Fruit fly (Drosophila melanogaster) whole organism, embryonic: ENCODE data around the gene CG43245.
A peak's percentile ranks its signal among the peaks of the same experiment; 100 is the strongest.

Experiments used
- BtbVII ChIP-seq: fragments of 200-800 bp; sonication (Bioruptor generic); optimal IDR thresholded peaks from 3 replicates; lab custom pipeline; 2017; ENCODE audit warnings: missing biosample characterization, mild to moderate bottlenecking, missing genetic modification characterization
- CG11093 ChIP-seq: fragments of 200-800 bp; sonication (Bioruptor generic); IDR thresholded peaks from 3 replicates; pipeline ENCODE4 v1.3.6; 2022; ENCODE audit warnings: missing biosample characterization, missing genetic modification characterization
- CG11504 ChIP-seq: fragments of 200-800 bp; sonication (Bioruptor generic); optimal IDR thresholded peaks from 3 replicates; lab custom pipeline; 2019; ENCODE audit warnings: missing biosample characterization, mild to moderate bottlenecking, missing genetic modification characterization, moderate library complexity
- CG11695 ChIP-seq: fragments of 200-800 bp; sonication (Bioruptor generic); IDR thresholded peaks from 3 replicates; pipeline ENCODE4 v1.3.6; 2022; ENCODE audit warnings: missing biosample characterization, missing genetic modification characterization
- CG12744 ChIP-seq: fragments of 200-800 bp; sonication (Bioruptor generic); optimal IDR thresholded peaks from 2 replicates; lab custom pipeline; 2016; ENCODE audit warnings: missing biosample characterization, missing genetic modification characterization
- CG13123 ChIP-seq: fragments of 200-800 bp; sonication (Bioruptor generic); optimal IDR thresholded peaks from 2 replicates; lab custom pipeline; 2016; ENCODE audit warnings: missing biosample characterization, missing genetic modification characterization
- CG1603 ChIP-seq: fragments of 200-800 bp; sonication (Bioruptor generic); optimal IDR thresholded peaks from 2 replicates; lab custom pipeline; 2019; ENCODE audit warnings: missing biosample characterization, mild to moderate bottlenecking, missing genetic modification characterization, moderate library complexity
- CG2120 ChIP-seq: fragments of 200-800 bp; sonication (Bioruptor generic); optimal IDR thresholded peaks from 3 replicates; lab custom pipeline; 2016; ENCODE audit warnings: missing biosample characterization, missing genetic modification characterization
- CG2129 ChIP-seq: fragments of 200-800 bp; sonication (Bioruptor generic); IDR thresholded peaks from 2 replicates; pipeline ENCODE4 v1.3.6; 2022; ENCODE audit warnings: missing biosample characterization, missing genetic modification characterization; ENCODE audit not compliant: partially characterized antibody
- CG2202 ChIP-seq: fragments of 200-800 bp; sonication (Bioruptor generic); optimal IDR thresholded peaks from 2 replicates; lab custom pipeline; 2018; ENCODE audit warnings: missing biosample characterization, mild to moderate bottlenecking, missing genetic modification characterization
- CG2678 ChIP-seq: fragments of 200-800 bp; sonication (Bioruptor generic); optimal IDR thresholded peaks from 3 replicates; lab custom pipeline; 2019; ENCODE audit warnings: missing biosample characterization, mild to moderate bottlenecking, missing genetic modification characterization, moderate library complexity
- CG33213 ChIP-seq: fragments of 200-800 bp; sonication (Bioruptor generic); optimal IDR thresholded peaks from 3 replicates; lab custom pipeline; 2016; ENCODE audit warnings: missing biosample characterization, missing genetic modification characterization
- CG4360 ChIP-seq: fragments of 200-800 bp; sonication (Bioruptor generic); IDR thresholded peaks from 2 replicates; pipeline ENCODE4 v1.3.6; 2022; ENCODE audit warnings: missing biosample characterization, missing genetic modification characterization
- CG5953 ChIP-seq: fragments of 200-800 bp; sonication (Bioruptor generic); IDR thresholded peaks from 2 replicates; pipeline ENCODE4 v1.3.6; 2022; ENCODE audit warnings: missing biosample characterization, missing genetic modification characterization
- CG6272 ChIP-seq: fragments of 200-800 bp; sonication (Bioruptor generic); IDR thresholded peaks from 2 replicates; pipeline ENCODE4 v1.3.6; 2022; ENCODE audit warnings: missing biosample characterization, missing genetic modification characterization
- Chrac-16 ChIP-seq: fragments of 200-800 bp; sonication (Bioruptor generic); optimal IDR thresholded peaks from 3 replicates; lab custom pipeline; 2016; ENCODE audit warnings: missing biosample characterization, missing genetic modification characterization
- Doc2 ChIP-seq: fragments of 200-800 bp; sonication (Bioruptor generic); IDR thresholded peaks from 2 replicates; pipeline ENCODE4 v1.3.6; 2022; ENCODE audit warnings: missing biosample characterization, missing genetic modification characterization
- Dref ChIP-seq: fragments of 200-800 bp; sonication (Bioruptor generic); IDR thresholded peaks from 2 replicates; pipeline ENCODE4 v1.3.6; 2022; ENCODE audit warnings: missing biosample characterization, missing genetic modification characterization
- Ets97D ChIP-seq: fragments of 200-800 bp; sonication (Bioruptor generic); optimal IDR thresholded peaks from 3 replicates; lab custom pipeline; 2016; ENCODE audit warnings: missing biosample characterization, missing genetic modification characterization
- Hey ChIP-seq: fragments of 200-800 bp; sonication (Bioruptor generic); optimal IDR thresholded peaks from 3 replicates; lab custom pipeline; 2018; ENCODE audit warnings: missing biosample characterization, mild to moderate bottlenecking, missing genetic modification characterization
- HmgZ ChIP-seq: fragments of 200-800 bp; sonication (Bioruptor generic); optimal IDR thresholded peaks from 2 replicates; lab custom pipeline; 2018; ENCODE audit warnings: missing biosample characterization, mild to moderate bottlenecking, missing genetic modification characterization
- Hsf ChIP-seq: fragments of 200-800 bp; sonication (Bioruptor generic); optimal IDR thresholded peaks from 3 replicates; lab custom pipeline; 2016; ENCODE audit warnings: missing biosample characterization, missing genetic modification characterization
- Lim3 ChIP-seq: fragments of 200-800 bp; sonication (Bioruptor generic); IDR thresholded peaks from 2 replicates; pipeline ENCODE4 v1.3.6; 2022; ENCODE audit warnings: missing biosample characterization, missing genetic modification characterization
- MBD-R2 ChIP-seq: fragments of 200-800 bp; sonication (Bioruptor generic); IDR thresholded peaks from 2 replicates; pipeline ENCODE4 v1.3.6; 2022; ENCODE audit warnings: missing biosample characterization, missing genetic modification characterization
- Mes4 ChIP-seq: fragments of 200-800 bp; sonication (Bioruptor generic); optimal IDR thresholded peaks from 2 replicates; lab custom pipeline; 2016; ENCODE audit warnings: missing biosample characterization, missing genetic modification characterization
- Myb ChIP-seq: fragments of 200-800 bp; sonication (Bioruptor generic); optimal IDR thresholded peaks from 2 replicates; lab custom pipeline; 2016; ENCODE audit warnings: missing biosample characterization, missing genetic modification characterization
- Rfx ChIP-seq: fragments of 200-800 bp; sonication (Bioruptor generic); IDR thresholded peaks from 2 replicates; pipeline ENCODE4 v1.3.6; 2022; ENCODE audit warnings: missing biosample characterization, missing genetic modification characterization
- Sox100B ChIP-seq: fragments of 200-800 bp; sonication (Bioruptor generic); optimal IDR thresholded peaks from 3 replicates; lab custom pipeline; 2018; ENCODE audit warnings: missing biosample characterization, mild to moderate bottlenecking, missing genetic modification characterization
- Spps ChIP-seq: fragments of 200-800 bp; sonication (Bioruptor generic); optimal IDR thresholded peaks from 2 replicates; lab custom pipeline; 2018; ENCODE audit warnings: missing biosample characterization, mild to moderate bottlenecking, missing genetic modification characterization
- Stat92E ChIP-seq, 3 experiments: fragments of >200 bp in 2 of 3; fragments of 200-800 bp in 1 of 3; sonication (Bioruptor generic) in 1 of 3; optimal IDR thresholded peaks; 2 replicates each; lab custom pipeline; 2017 to 2019; ENCODE audit warnings: missing biosample characterization in 3 of 3, missing genetic modification characterization in 3 of 3, mild to moderate bottlenecking in 1 of 3, moderate library complexity in 1 of 3
- ase ChIP-seq: fragments of 200-800 bp; sonication (Bioruptor generic); IDR thresholded peaks from 3 replicates; pipeline ENCODE4 v1.3.6; 2022; ENCODE audit warnings: missing biosample characterization, missing genetic modification characterization
- bigmax ChIP-seq: fragments of 200-800 bp; sonication (Bioruptor generic); optimal IDR thresholded peaks from 2 replicates; lab custom pipeline; 2018; ENCODE audit warnings: missing biosample characterization, mild to moderate bottlenecking, missing genetic modification characterization
- ems ChIP-seq: fragments of 200-800 bp; sonication (Bioruptor generic); optimal IDR thresholded peaks from 3 replicates; lab custom pipeline; 2016; ENCODE audit warnings: missing biosample characterization, missing genetic modification characterization
- esg ChIP-seq: fragments of 200-800 bp; sonication (Bioruptor generic); conservative IDR thresholded peaks from 2 replicates; pipeline ENCODE4 v1.3.6; 2022; ENCODE audit warnings: missing biosample characterization, missing genetic modification characterization
- exex ChIP-seq: fragments of 200-800 bp; sonication (Bioruptor generic); optimal IDR thresholded peaks from 4 replicates; lab custom pipeline; 2018; ENCODE audit warnings: missing biosample characterization, mild to moderate bottlenecking, missing genetic modification characterization, moderate library complexity
- eyg ChIP-seq: fragments of 200-800 bp; sonication (Bioruptor generic); optimal IDR thresholded peaks from 3 replicates; lab custom pipeline; 2016; ENCODE audit warnings: missing biosample characterization, missing genetic modification characterization
- ftz-f1 ChIP-seq: fragments of 200-800 bp; sonication (Bioruptor generic); optimal IDR thresholded peaks from 2 replicates; lab custom pipeline; 2016; ENCODE audit warnings: missing biosample characterization, missing genetic modification characterization
- hb ChIP-seq: fragments of 200-800 bp; sonication (Bioruptor generic); IDR thresholded peaks from 3 replicates; pipeline ENCODE4 v1.3.6; 2022; ENCODE audit warnings: missing biosample characterization, missing genetic modification characterization; ENCODE audit not compliant: partially characterized antibody
- lbe ChIP-seq: fragments of 200-800 bp; sonication (Bioruptor generic); optimal IDR thresholded peaks from 2 replicates; lab custom pipeline; 2016; ENCODE audit warnings: missing biosample characterization, mild to moderate bottlenecking, missing genetic modification characterization
- maf-S ChIP-seq: fragments of 200-800 bp; sonication (Bioruptor generic); optimal IDR thresholded peaks from 2 replicates; lab custom pipeline; 2016; ENCODE audit warnings: missing biosample characterization, missing genetic modification characterization
- nerfin-2 ChIP-seq: fragments of 200-800 bp; sonication (Bioruptor generic); IDR thresholded peaks from 2 replicates; pipeline ENCODE4 v1.3.6; 2022; ENCODE audit warnings: missing biosample characterization, missing genetic modification characterization; ENCODE audit not compliant: partially characterized antibody
- pb ChIP-seq: fragments of 200-800 bp; sonication (Bioruptor generic); optimal IDR thresholded peaks from 3 replicates; lab custom pipeline; 2016; ENCODE audit warnings: missing biosample characterization, missing genetic modification characterization
- prd ChIP-seq, 3 experiments: fragments of >200 bp in 2 of 3; fragments of 200-800 bp in 1 of 3; sonication (Bioruptor generic) in 1 of 3; optimal IDR thresholded peaks in 2 of 3; IDR thresholded peaks in 1 of 3; 2 replicates in 2 of 3; 3 replicates in 1 of 3; pipeline versions ENCODE4 v1.3.6 to Lab custom; 2017 to 2022; ENCODE audit warnings: missing biosample characterization in 1 of 3, missing genetic modification characterization in 1 of 3
- pzg ChIP-seq: fragments of 200-800 bp; sonication (Bioruptor generic); optimal IDR thresholded peaks from 3 replicates; lab custom pipeline; 2018; ENCODE audit warnings: missing biosample characterization, mild to moderate bottlenecking, missing genetic modification characterization, moderate library complexity
- run ChIP-seq: fragments of 200-800 bp; sonication (Bioruptor generic); optimal IDR thresholded peaks from 3 replicates; lab custom pipeline; 2018; ENCODE audit warnings: missing biosample characterization, mild to moderate bottlenecking, missing genetic modification characterization
- sd ChIP-seq: fragments of 200-800 bp; sonication (Bioruptor generic); optimal IDR thresholded peaks from 3 replicates; lab custom pipeline; 2018; ENCODE audit warnings: missing biosample characterization, mild to moderate bottlenecking, missing genetic modification characterization, moderate library complexity
- sqz ChIP-seq: fragments of 200-800 bp; sonication (Bioruptor generic); optimal IDR thresholded peaks from 3 replicates; lab custom pipeline; 2018; ENCODE audit warnings: missing biosample characterization, mild to moderate bottlenecking, missing genetic modification characterization
- tin ChIP-seq: fragments of 200-800 bp; sonication (Bioruptor generic); optimal IDR thresholded peaks from 3 replicates; lab custom pipeline; 2016; ENCODE audit warnings: missing biosample characterization, missing genetic modification characterization
- wek ChIP-seq: fragments of 200-800 bp; sonication (Bioruptor generic); optimal IDR thresholded peaks from 3 replicates; lab custom pipeline; 2018; ENCODE audit warnings: missing biosample characterization, mild to moderate bottlenecking, missing genetic modification characterization, moderate library complexity
- zfh2 ChIP-seq: fragments of 200-800 bp; sonication (Bioruptor generic); optimal IDR thresholded peaks from 2 replicates; lab custom pipeline; 2016; ENCODE audit warnings: missing biosample characterization, missing genetic modification characterization

CG43245 gene

dm6 chr3L:10737123-10737709 lies 34.5 kb upstream of the CG43245 start (continued):
- no peak for TF ChIP-seq CG13123
- peak; percentile 20 for TF ChIP-seq Sox100B
- TF ChIP-seq BtbVII: peak; percentile 65
- TF ChIP-seq esg (GFP tag; lab: Robert Waterston, UW): no peak
- TF ChIP-seq exex (tag; lab: Kevin White, UChicago): peak; percentile 89
- peak; percentile 36 for TF ChIP-seq ftz-f1 (GFP tag; lab: Kevin White, UChicago)
- peak; percentile 66 for TF ChIP-seq Hey
- TF ChIP-seq CG2120 (GFP tag; lab: Kevin White, UChicago): no peak
- peak; percentile 91 for TF ChIP-seq sd (tag; lab: Kevin White, UChicago)
- no peak for TF ChIP-seq eyg
- no peak for TF ChIP-seq Lim3 (GFP tag; lab: Robert Waterston, UW)
- no peak for TF ChIP-seq maf-S (GFP tag; lab: Kevin White, UChicago)
- TF ChIP-seq tin (GFP tag; lab: Kevin White, UChicago): no peak
- TF ChIP-seq run: peak; percentile 43
- no peak for TF ChIP-seq Dref
- no peak for TF ChIP-seq Hsf (GFP tag; lab: Kevin White, UChicago)
- TF ChIP-seq CG11695 (GFP tag; lab: Robert Waterston, UW): no peak
- peak; percentile 71 for TF ChIP-seq wek
- peak; percentile 71 for TF ChIP-seq sqz (GFP tag; lab: Kevin White, UChicago)
- TF ChIP-seq lbe: peak; percentile 80
- no peak for TF ChIP-seq Spps (tag; lab: Kevin White, UChicago)
- TF ChIP-seq Mes4 (GFP tag; lab: Kevin White, UChicago): no peak
- TF ChIP-seq CG1603 (tag; lab: Kevin White, UChicago): peak; percentile 14
- no peak for TF ChIP-seq prd (optimal IDR thresholded peaks at IDR 0.05; lab: Kevin White, UChicago)
- no peak for TF ChIP-seq prd (GFP tag; IDR thresholded peaks at IDR 0.05; lab: Robert Waterston, UW)
- no peak for TF ChIP-seq Stat92E (GFP tag; optimal IDR thresholded peaks at IDR 0.05; lab: Kevin White, UChicago)
- no peak for TF ChIP-seq Rfx (GFP tag; lab: Robert Waterston, UW)
- peak; percentile 17; the same call in 1 of the 2 replicates for TF ChIP-seq CG2129 (GFP tag; lab: Robert Waterston, UW)
- TF ChIP-seq MBD-R2: no peak
- TF ChIP-seq CG33213 (GFP tag; lab: Kevin White, UChicago): no peak
- peak; percentile 67 for TF ChIP-seq HmgZ (tag; lab: Kevin White, UChicago)
- no peak for TF ChIP-seq bigmax (GFP tag; lab: Kevin White, UChicago)
- no peak for TF ChIP-seq hb (GFP tag; lab: Robert Waterston, UW)
- TF ChIP-seq ems (GFP tag; lab: Kevin White, UChicago): no peak
- peak; percentile 13 for TF ChIP-seq Myb
- TF ChIP-seq CG2678 (tag; lab: Kevin White, UChicago): peak; percentile 56
- no peak for TF ChIP-seq CG11093 (GFP tag; lab: Robert Waterston, UW)
- peak; percentile 94 for TF ChIP-seq CG4360
- TF ChIP-seq CG2202 (tag; lab: Kevin White, UChicago): no peak
- TF ChIP-seq ase (GFP tag; lab: Robert Waterston, UW): no peak
- peak; percentile 24 for TF ChIP-seq CG11504 (tag; lab: Kevin White, UChicago)
- no peak for TF ChIP-seq CG6272 (GFP tag; lab: Robert Waterston, UW)
- peak; percentile 77 for TF ChIP-seq pb (GFP tag; lab: Kevin White, UChicago)
- no peak for TF ChIP-seq CG12744 (GFP tag; lab: Kevin White, UChicago)
- TF ChIP-seq Chrac-16 (GFP tag; lab: Kevin White, UChicago): no peak
- no peak for TF ChIP-seq zfh2 (GFP tag; lab: Kevin White, UChicago)
- no peak for TF ChIP-seq nerfin-2 (GFP tag; lab: Robert Waterston, UW)
- no peak for TF ChIP-seq Ets97D
- TF ChIP-seq Doc2 (GFP tag; lab: Robert Waterston, UW): no peak
- no peak for TF ChIP-seq CG5953 (GFP tag; lab: Robert Waterston, UW)
- no peak for TF ChIP-seq pzg (GFP tag; lab: Kevin White, UChicago)
